Worm (Caenorhabditis elegans) whole organism, L3 larva: Measurements from ENCODE around the gene Y49E10.27.
A peak's percentile ranks its signal among the peaks of the same experiment; 100 is the strongest.

Experiments used
- R02D3.7 ChIP-seq: fragments of 150-350 bp; optimal IDR thresholded peaks from 2 replicates; lab custom pipeline; 2014; ENCODE audit warnings: missing biosample characterization, missing genetic modification characterization
- aly-2 ChIP-seq: fragments of 150-350 bp; optimal IDR thresholded peaks from 2 replicates; lab custom pipeline; 2014; ENCODE audit warnings: missing biosample characterization, missing genetic modification characterization
- ama-1 ChIP-seq: fragments of 150-350 bp; optimal IDR thresholded peaks from 2 replicates; lab custom pipeline; 2018
- ceh-16 ChIP-seq: sonication (generic microtip); optimal IDR thresholded peaks from 2 replicates; lab custom pipeline; 2017; ENCODE audit warnings: missing biosample characterization, missing genetic modification characterization
- ceh-28 ChIP-seq: fragments of 150-350 bp; optimal IDR thresholded peaks from 2 replicates; lab custom pipeline; 2014; ENCODE audit warnings: missing biosample characterization, missing genetic modification reagents, missing genetic modification characterization
- egl-27 ChIP-seq: sonication (generic microtip); optimal IDR thresholded peaks from 4 replicates; lab custom pipeline; 2017; ENCODE audit warnings: missing biosample characterization, missing genetic modification reagents, missing genetic modification characterization
- egl-5 ChIP-seq: fragments of 150-350 bp; optimal IDR thresholded peaks from 2 replicates; lab custom pipeline; 2017; ENCODE audit warnings: missing biosample characterization, missing genetic modification reagents, missing genetic modification characterization, inconsistent platforms
- elt-1 ChIP-seq: fragments of 150-350 bp; optimal IDR thresholded peaks from 2 replicates; lab custom pipeline; 2014; ENCODE audit warnings: missing biosample characterization, missing genetic modification characterization
- elt-2 ChIP-seq: sonication (generic microtip); optimal IDR thresholded peaks from 2 replicates; lab custom pipeline; 2016; ENCODE audit warnings: missing genetic modification reagents, mild to moderate bottlenecking, missing genetic modification characterization, missing compliant biosample characterization
- fkh-10 ChIP-seq: sonication (generic microtip); optimal IDR thresholded peaks from 2 replicates; lab custom pipeline; 2017; ENCODE audit warnings: missing biosample characterization, missing genetic modification reagents, missing genetic modification characterization
- fkh-2 ChIP-seq: fragments of 150-350 bp; optimal IDR thresholded peaks from 2 replicates; lab custom pipeline; 2014; ENCODE audit warnings: missing biosample characterization, missing genetic modification reagents, missing genetic modification characterization
- fos-1 ChIP-seq: fragments of 150-350 bp; optimal IDR thresholded peaks from 2 replicates; lab custom pipeline; 2014; ENCODE audit warnings: missing biosample characterization, missing genetic modification characterization
- hmg-11 ChIP-seq: sonication (generic microtip); optimal IDR thresholded peaks from 2 replicates; lab custom pipeline; 2016; ENCODE audit warnings: missing genetic modification characterization, missing compliant biosample characterization
- jun-1 ChIP-seq: fragments of 150-350 bp; optimal IDR thresholded peaks from 2 replicates; lab custom pipeline; 2014; ENCODE audit warnings: missing biosample characterization, missing genetic modification reagents, missing genetic modification characterization
- lin-15B ChIP-seq: fragments of 150-350 bp; optimal IDR thresholded peaks from 2 replicates; lab custom pipeline; 2014; ENCODE audit warnings: missing biosample characterization, missing genetic modification characterization
- lin-39 ChIP-seq: fragments of 150-350 bp; optimal IDR thresholded peaks from 2 replicates; lab custom pipeline; 2018; ENCODE audit warnings: missing biosample characterization, missing genetic modification reagents, missing genetic modification characterization
- mdl-1 ChIP-seq: fragments of 150-350 bp; optimal IDR thresholded peaks from 2 replicates; lab custom pipeline; 2014; ENCODE audit warnings: missing biosample characterization, missing genetic modification characterization
- mml-1 ChIP-seq: fragments of 150-350 bp; sonication (generic microtip); optimal IDR thresholded peaks from 3 replicates; lab custom pipeline; 2014; ENCODE audit warnings: missing biosample characterization, missing genetic modification characterization
- nfya-1 ChIP-seq: sonication (generic microtip); optimal IDR thresholded peaks from 2 replicates; lab custom pipeline; 2017; ENCODE audit warnings: missing genetic modification characterization, mild to moderate bottlenecking, missing compliant biosample characterization, antibody characterized with exemption, moderate library complexity; ENCODE audit not compliant: insufficient read depth
- nhr-11 ChIP-seq: fragments of 150-350 bp; optimal IDR thresholded peaks from 2 replicates; lab custom pipeline; 2014; ENCODE audit warnings: missing biosample characterization, missing genetic modification characterization
- nhr-12 ChIP-seq: fragments of 150-350 bp; optimal IDR thresholded peaks from 2 replicates; lab custom pipeline; 2014; ENCODE audit warnings: missing biosample characterization, missing genetic modification characterization
- nhr-23 ChIP-seq: fragments of 150-350 bp; optimal IDR thresholded peaks from 2 replicates; lab custom pipeline; 2014; ENCODE audit warnings: missing biosample characterization, missing genetic modification reagents, missing genetic modification characterization
- nhr-237 ChIP-seq: fragments of 150-350 bp; optimal IDR thresholded peaks from 2 replicates; lab custom pipeline; 2014; ENCODE audit warnings: missing biosample characterization, missing genetic modification characterization
- nhr-25 ChIP-seq: sonication (generic microtip); optimal IDR thresholded peaks from 2 replicates; lab custom pipeline; 2017; ENCODE audit warnings: missing biosample characterization, missing genetic modification characterization
- nhr-28 ChIP-seq: fragments of 150-350 bp; optimal IDR thresholded peaks from 2 replicates; lab custom pipeline; 2014; ENCODE audit warnings: missing biosample characterization, missing genetic modification characterization
- nhr-43 ChIP-seq: sonication (generic microtip); optimal IDR thresholded peaks from 2 replicates; lab custom pipeline; 2016; ENCODE audit warnings: mild to moderate bottlenecking, missing genetic modification characterization, missing compliant biosample characterization; ENCODE audit not compliant: poor library complexity, severe bottlenecking
- nhr-67 ChIP-seq: fragments of 150-350 bp; optimal IDR thresholded peaks from 2 replicates; lab custom pipeline; 2014; ENCODE audit warnings: missing biosample characterization, missing genetic modification characterization
- nhr-77 ChIP-seq: fragments of 150-350 bp; optimal IDR thresholded peaks from 2 replicates; lab custom pipeline; 2014; ENCODE audit warnings: missing biosample characterization, missing genetic modification characterization
- pha-4 ChIP-seq: fragments of 150-350 bp; optimal IDR thresholded peaks from 2 replicates; lab custom pipeline; 2014; ENCODE audit warnings: missing biosample characterization, missing genetic modification reagents, missing genetic modification characterization
- sea-2 ChIP-seq: fragments of 150-350 bp; sonication (generic microtip); optimal IDR thresholded peaks from 4 replicates; lab custom pipeline; 2014; ENCODE audit warnings: missing biosample characterization, missing genetic modification reagents, missing genetic modification characterization
- skn-1 ChIP-seq: fragments of 150-350 bp; optimal IDR thresholded peaks from 2 replicates; lab custom pipeline; 2014; ENCODE audit warnings: missing biosample characterization, missing genetic modification characterization
- unc-62 ChIP-seq: fragments of 150-350 bp; sonication (generic microtip); optimal IDR thresholded peaks from 4 replicates; lab custom pipeline; 2014; ENCODE audit warnings: missing biosample characterization, missing genetic modification reagents, missing genetic modification characterization
- zag-1 ChIP-seq: fragments of 150-350 bp; optimal IDR thresholded peaks from 2 replicates; lab custom pipeline; 2014; ENCODE audit warnings: missing biosample characterization, missing genetic modification characterization
- ztf-11 ChIP-seq: fragments of 150-350 bp; optimal IDR thresholded peaks from 2 replicates; lab custom pipeline; 2014; ENCODE audit warnings: missing biosample characterization, missing genetic modification characterization
- ztf-4 ChIP-seq: fragments of 150-350 bp; optimal IDR thresholded peaks from 2 replicates; lab custom pipeline; 2014; ENCODE audit warnings: missing biosample characterization, missing genetic modification characterization

The Y49E10.27 gene

DNA sequence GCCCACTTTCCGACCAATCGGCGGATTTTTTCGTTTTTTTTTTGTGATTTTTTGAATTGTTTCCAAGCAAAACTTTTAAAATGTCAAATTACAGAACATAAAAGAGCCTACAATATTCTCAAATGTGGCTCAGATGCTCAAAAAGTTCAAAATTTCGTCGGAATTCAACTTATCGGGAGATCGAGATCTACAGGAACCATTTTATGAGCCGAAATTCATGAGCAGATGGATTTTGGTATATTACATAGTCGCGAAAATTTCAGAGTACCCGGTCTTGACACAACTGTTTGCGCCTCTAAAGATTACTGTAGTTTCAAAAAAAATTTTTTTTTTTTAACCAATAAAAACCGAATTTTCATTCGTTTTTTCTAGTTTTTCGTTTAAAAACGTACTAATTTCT is 24.8 kb downstream of the Y49E10.27 start:
- TF ChIP-seq lin-39 (tag; lab: Kevin White, UChicago), result no peak
- TF ChIP-seq mdl-1 (tag; lab: Kevin White, UChicago), result no peak
- TF ChIP-seq sea-2 (GFP tag; lab: Kevin White, UChicago), result no peak
- no peak for TF ChIP-seq mml-1 (tag; lab: Kevin White, UChicago)
- TF ChIP-seq ztf-4 (tag; lab: Kevin White, UChicago), result no peak
- TF ChIP-seq egl-27, result no peak
- no peak for TF ChIP-seq ceh-16 (tag; lab: Kevin White, UChicago)

- TF ChIP-seq nhr-25 (tag; lab: Kevin White, UChicago), result no peak
- no peak for TF ChIP-seq nhr-237 (tag; lab: Kevin White, UChicago)
- TF ChIP-seq ztf-11 (tag; lab: Kevin White, UChicago), result no peak
- TF ChIP-seq nhr-77 (tag; lab: Kevin White, UChicago), result no peak
- no peak for TF ChIP-seq skn-1 (tag; lab: Kevin White, UChicago)
- no peak for TF ChIP-seq nhr-28 (tag; lab: Kevin White, UChicago)
- no peak for TF ChIP-seq R02D3.7
- TF ChIP-seq fos-1 (tag; lab: Kevin White, UChicago), result no peak
These were observed 32.1 kb downstream of the Y49E10.27 start, which contains the start of gene pstk-1 for ce11 chrIII:12466310-12466709. pstk-1 (plus strand) TSS chrIII:12466610.

ce11 chrIII:12468869-12469268 is 34.7 kb downstream of the Y49E10.27 start, which contains the start of gene Y49E10.29:
Y49E10.29 (plus strand) TSS chrIII:12469169.
- TF ChIP-seq fkh-2 (tag; lab: Kevin White, UChicago) (no peak), nhr-28 (tag; lab: Kevin White, UChicago) (no peak), ama-1 (no peak), zag-1 (tag; lab: Kevin White, UChicago) (no peak)

ce11 chrIII:12469800-12470199 is 35.6 kb downstream of the Y49E10.27 start:
- TF ChIP-seq ztf-4 (tag; lab: Kevin White, UChicago), result no peak
- no peak for TF ChIP-seq nhr-43 (tag; lab: Kevin White, UChicago)
- TF ChIP-seq aly-2 (tag; lab: Kevin White, UChicago), result no peak
- no peak for TF ChIP-seq egl-5

DNA sequence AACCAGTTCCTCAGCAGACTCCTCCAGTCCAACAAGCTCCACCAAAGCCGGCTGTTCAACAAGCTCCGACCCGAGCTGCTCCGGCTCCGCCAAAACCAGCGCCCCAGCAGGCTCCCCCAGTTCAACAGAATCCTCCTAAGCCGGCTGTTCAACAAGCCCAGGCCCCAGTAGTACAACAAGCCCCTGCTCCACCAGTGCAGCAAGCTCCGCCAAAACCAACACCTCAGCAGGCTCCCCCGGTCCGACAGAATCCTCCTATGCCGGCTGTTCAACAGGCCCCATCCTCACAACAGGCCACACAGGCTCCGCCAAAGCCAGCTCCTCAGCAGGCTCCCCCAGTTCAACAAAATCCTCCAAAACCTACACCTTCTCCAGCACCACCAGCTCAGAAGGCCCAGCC is 36.4 kb downstream of the Y49E10.27 start:
- TF ChIP-seq elt-2 (tag; lab: Kevin White, UChicago), result no peak
- no peak for TF ChIP-seq nhr-28 (tag; lab: Kevin White, UChicago)
- TF ChIP-seq nhr-67 (tag; lab: Kevin White, UChicago), result no peak
- TF ChIP-seq nhr-11, result no peak
- TF ChIP-seq nhr-25 (tag; lab: Kevin White, UChicago), result no peak
- no peak for TF ChIP-seq pha-4 (tag; lab: Kevin White, UChicago)
- TF ChIP-seq nhr-237 (tag; lab: Kevin White, UChicago), result no peak
- no peak for TF ChIP-seq elt-1 (tag; lab: Kevin White, UChicago)
- TF ChIP-seq unc-62 (GFP tag; lab: Kevin White, UChicago), result no peak
- TF ChIP-seq nhr-12 (tag; lab: Kevin White, UChicago), result no peak
- TF ChIP-seq egl-5, result no peak
- no peak for TF ChIP-seq R02D3.7
- no peak for TF ChIP-seq zag-1 (tag; lab: Kevin White, UChicago)
- TF ChIP-seq ama-1, result no peak
- no peak for TF ChIP-seq nhr-23
- no peak for TF ChIP-seq jun-1 (tag; lab: Kevin White, UChicago)

DNA sequence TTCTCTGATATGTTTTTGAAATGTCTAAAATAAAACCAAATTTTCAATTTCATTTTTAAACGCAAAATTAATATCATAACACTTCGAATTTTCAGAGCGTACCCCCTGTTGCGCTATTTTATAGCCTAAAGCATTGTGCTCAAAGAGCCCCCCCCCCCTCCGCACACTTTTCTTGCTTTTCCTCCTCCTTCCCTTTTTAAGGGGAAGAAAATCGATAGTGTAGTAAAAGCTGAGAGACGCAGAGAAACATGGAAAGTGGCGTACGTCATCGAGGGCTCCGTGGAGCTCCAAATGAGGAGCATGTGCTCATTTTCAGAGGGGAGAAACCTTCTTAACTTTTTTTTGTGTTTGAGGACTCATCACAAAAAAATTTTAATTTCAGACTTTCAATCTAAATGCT is 38.3 kb downstream of the Y49E10.27 start, which contains the start of gene cccp-1:
Gene cccp-1 (plus strand): TSS at position 377 of the 400 bp plus-strand sequence.
- TF ChIP-seq nfya-1 (tag; lab: Kevin White, UChicago) (peak; percentile 71), ceh-28 (tag; lab: Kevin White, UChicago) (peak; percentile 88), hmg-11 (tag; lab: Kevin White, UChicago) (peak; percentile 67), fos-1 (tag; lab: Kevin White, UChicago) (no peak), fkh-10 (GFP tag; lab: Kevin White, UChicago) (peak; percentile 53), elt-2 (tag; lab: Kevin White, UChicago) (peak; percentile 19), lin-15B (tag; lab: Kevin White, UChicago) (peak; percentile 25), nhr-12 (tag; lab: Kevin White, UChicago) (no peak)
